Worm (Caenorhabditis elegans) whole organism, L1 larva: ENCODE results near the gene F18A11.3.

Source experiments
- aha-1 ChIP-seq: fragments of 150-350 bp; optimal IDR thresholded peaks from 2 replicates; lab custom pipeline; 2014; ENCODE audit warnings: missing biosample characterization, missing genetic modification characterization
- blmp-1 ChIP-seq: fragments of 150-350 bp; optimal IDR thresholded peaks from 2 replicates; lab custom pipeline; 2014; ENCODE audit warnings: missing biosample characterization, missing genetic modification characterization
- ceh-8 ChIP-seq: fragments of 200-800 bp; sonication (Bioruptor generic); optimal IDR thresholded peaks from 2 replicates; lab custom pipeline; 2018; ENCODE audit warnings: mild to moderate bottlenecking, missing genetic modification characterization, moderate library complexity, missing compliant biosample characterization
- ceh-82 ChIP-seq, 3 experiments: fragments of 150-350 bp in 1 of 3; sonication (generic microtip) in 2 of 3; optimal IDR thresholded peaks; 2 replicates each; lab custom pipeline; 2014 to 2017; ENCODE audit warnings: missing biosample characterization in 3 of 3, missing genetic modification characterization in 3 of 3
- ceh-88 ChIP-seq: fragments of 200-800 bp; sonication (Bioruptor generic); IDR thresholded peaks from 2 replicates; pipeline ENCODE4 v1.3.6; 2022; ENCODE audit warnings: missing genetic modification characterization, missing compliant biosample characterization
- ceh-90 ChIP-seq: sonication (generic microtip); optimal IDR thresholded peaks from 2 replicates; lab custom pipeline; 2016; ENCODE audit warnings: missing genetic modification characterization, missing compliant biosample characterization
- dpl-1 ChIP-seq, 3 experiments: fragments of 150-350 bp in 2 of 3; sonication (generic microtip) in 1 of 3; optimal IDR thresholded peaks; 2 replicates each; lab custom pipeline; 2014 to 2017; ENCODE audit warnings: missing biosample characterization in 3 of 3, missing genetic modification characterization in 3 of 3, missing genetic modification reagents in 3 of 3
- efl-1 ChIP-seq, 4 experiments: fragments of 150-350 bp; optimal IDR thresholded peaks in 3 of 4; peaks in 1 of 4; 1 replicate in 1 of 4; 2 replicates in 3 of 4; lab custom pipeline; 2014; ENCODE audit warnings: missing biosample characterization in 2 of 4, missing genetic modification characterization in 2 of 4, missing genetic modification reagents in 2 of 4
- egl-27 ChIP-seq, 2 experiments: fragments of 150-350 bp in 1 of 2; sonication (generic microtip); optimal IDR thresholded peaks; 3 replicates each; lab custom pipeline; 2017 to 2018; ENCODE audit warnings: missing biosample characterization in 2 of 2, missing genetic modification characterization in 2 of 2, missing genetic modification reagents in 2 of 2
- elt-3 ChIP-seq, 6 experiments: fragments of 150-350 bp in 1 of 6; sonication (generic microtip); optimal IDR thresholded peaks; 2 replicates each; lab custom pipeline; 2017 to 2018; ENCODE audit warnings: missing biosample characterization in 6 of 6, missing genetic modification characterization in 6 of 6, inconsistent platforms in 1 of 6
- fkh-10 ChIP-seq: sonication (generic microtip); optimal IDR thresholded peaks from 2 replicates; lab custom pipeline; 2017; ENCODE audit warnings: missing biosample characterization, missing genetic modification reagents, missing genetic modification characterization
- grh-1 ChIP-seq: fragments of 200-800 bp; sonication (Bioruptor generic); IDR thresholded peaks from 2 replicates; pipeline ENCODE4 v1.3.6; 2022; ENCODE audit warnings: missing genetic modification reagents, missing genetic modification characterization, missing compliant biosample characterization
- hpl-2 ChIP-seq: fragments of 150-350 bp; optimal IDR thresholded peaks from 2 replicates; lab custom pipeline; 2014; ENCODE audit warnings: missing biosample characterization, missing genetic modification reagents, missing genetic modification characterization
- irx-1 ChIP-seq: sonication (generic microtip); optimal IDR thresholded peaks from 2 replicates; lab custom pipeline; 2016; ENCODE audit warnings: missing genetic modification characterization, missing compliant biosample characterization
- isw-1 ChIP-seq: fragments of 200-800 bp; sonication (Bioruptor generic); IDR thresholded peaks from 2 replicates; pipeline ENCODE4 v1.3.6; 2022; ENCODE audit warnings: missing genetic modification characterization, missing compliant biosample characterization
- jun-1 ChIP-seq: fragments of 150-350 bp; optimal IDR thresholded peaks from 2 replicates; lab custom pipeline; 2014; ENCODE audit warnings: missing biosample characterization, missing genetic modification reagents, missing genetic modification characterization
- lin-14 ChIP-seq: fragments of 200-800 bp; sonication (Bioruptor generic); optimal IDR thresholded peaks from 2 replicates; lab custom pipeline; 2018; ENCODE audit warnings: mild to moderate bottlenecking, missing genetic modification characterization, moderate library complexity, missing compliant biosample characterization
- lin-35 ChIP-seq, 2 experiments: fragments of 150-350 bp; optimal IDR thresholded peaks; 2 replicates each; lab custom pipeline; 2014; ENCODE audit warnings: missing biosample characterization in 2 of 2, missing genetic modification characterization in 2 of 2, missing genetic modification reagents in 2 of 2
- lin-39 ChIP-seq: fragments of 150-350 bp; optimal IDR thresholded peaks from 2 replicates; lab custom pipeline; 2014; ENCODE audit warnings: missing biosample characterization, missing genetic modification reagents, missing genetic modification characterization
- mep-1 ChIP-seq: fragments of 150-350 bp; optimal IDR thresholded peaks from 2 replicates; lab custom pipeline; 2014; ENCODE audit warnings: missing biosample characterization, missing genetic modification characterization
- nhr-11 ChIP-seq: fragments of 150-350 bp; optimal IDR thresholded peaks from 2 replicates; lab custom pipeline; 2014; ENCODE audit warnings: missing biosample characterization, missing genetic modification characterization
- nhr-12 ChIP-seq: sonication (generic microtip); optimal IDR thresholded peaks from 2 replicates; lab custom pipeline; 2017; ENCODE audit warnings: missing biosample characterization, missing genetic modification characterization
- nhr-19 ChIP-seq: fragments of 200-800 bp; sonication (Bioruptor generic); conservative IDR thresholded peaks from 2 replicates; pipeline ENCODE4 v1.3.6; 2022; ENCODE audit warnings: missing genetic modification characterization, missing compliant biosample characterization
- nhr-20 ChIP-seq: sonication (generic microtip); optimal IDR thresholded peaks from 2 replicates; lab custom pipeline; 2016; ENCODE audit warnings: mild to moderate bottlenecking, missing genetic modification characterization, missing compliant biosample characterization
- nhr-76 ChIP-seq: sonication (generic microtip); optimal IDR thresholded peaks from 2 replicates; lab custom pipeline; 2017; ENCODE audit warnings: missing biosample characterization, missing genetic modification characterization
- nhr-85 ChIP-seq: sonication (generic microtip); peaks from one replicate; lab custom pipeline; 2016; ENCODE audit warnings: missing genetic modification characterization, inconsistent platforms, missing compliant biosample characterization
- nhr-90 ChIP-seq: sonication (generic microtip); optimal IDR thresholded peaks from 2 replicates; lab custom pipeline; 2016; ENCODE audit warnings: mild to moderate bottlenecking, missing genetic modification characterization, missing compliant biosample characterization; ENCODE audit not compliant: poor library complexity
- pqm-1 ChIP-seq: sonication (generic microtip); optimal IDR thresholded peaks from 3 replicates; lab custom pipeline; 2017; ENCODE audit warnings: missing biosample characterization, missing genetic modification characterization
- rnt-1 ChIP-seq: sonication (generic microtip); optimal IDR thresholded peaks from 2 replicates; lab custom pipeline; 2016; ENCODE audit warnings: mild to moderate bottlenecking, missing genetic modification characterization, moderate library complexity, missing compliant biosample characterization
- snu-23 ChIP-seq: sonication (generic microtip); optimal IDR thresholded peaks from 2 replicates; lab custom pipeline; 2016; ENCODE audit warnings: missing genetic modification characterization, missing compliant biosample characterization
- swsn-7 ChIP-seq: sonication (generic microtip); optimal IDR thresholded peaks from 2 replicates; lab custom pipeline; 2016; ENCODE audit warnings: missing genetic modification characterization, missing compliant biosample characterization
- unc-130 ChIP-seq: fragments of 150-350 bp; optimal IDR thresholded peaks from 2 replicates; lab custom pipeline; 2017; ENCODE audit warnings: missing biosample characterization, missing genetic modification characterization, inconsistent platforms
- unc-86 ChIP-seq: sonication (generic microtip); optimal IDR thresholded peaks from 2 replicates; lab custom pipeline; 2016; ENCODE audit warnings: missing genetic modification characterization, missing compliant biosample characterization
- unc-98 ChIP-seq: fragments of 200-800 bp; sonication (Bioruptor generic); IDR thresholded peaks from 2 replicates; pipeline ENCODE4 v1.3.6; 2022; ENCODE audit warnings: missing genetic modification characterization, missing compliant biosample characterization
- zip-4 ChIP-seq: fragments of 200-800 bp; sonication (Bioruptor generic); optimal IDR thresholded peaks from 2 replicates; lab custom pipeline; 2018; ENCODE audit warnings: mild to moderate bottlenecking, missing genetic modification characterization, moderate library complexity, missing compliant biosample characterization
- ztf-11 ChIP-seq, 2 experiments: sonication (generic microtip); optimal IDR thresholded peaks; 2 replicates each; lab custom pipeline; 2016 to 2017; ENCODE audit warnings: missing genetic modification characterization in 2 of 2, missing biosample characterization in 1 of 2, missing compliant biosample characterization in 1 of 2

Gene F18A11.3

ce11 chrII:13030051-13030437 is 6.6 kb downstream of the F18A11.3 start:
- TF ChIP-seq nhr-12 (tag; lab: Kevin White, UChicago), result no peak
- TF ChIP-seq pqm-1, result no peak
- TF ChIP-seq lin-14, result peak; percentile 13
- no peak for TF ChIP-seq egl-27 (tag; optimal IDR thresholded peaks at IDR 0.05; lab: Kevin White, UChicago)
- no peak for TF ChIP-seq jun-1 (tag; lab: Kevin White, UChicago)
- no peak for TF ChIP-seq hpl-2 (GFP tag; lab: Kevin White, UChicago)

- TF ChIP-seq blmp-1 (tag; lab: Kevin White, UChicago), result peak; percentile 39
- TF ChIP-seq mep-1 (tag; lab: Kevin White, UChicago), result peak; percentile 39
- TF ChIP-seq lin-14, result peak; percentile 31
- no peak for TF ChIP-seq aha-1 (tag; lab: Kevin White, UChicago)
- TF ChIP-seq efl-1 (optimal IDR thresholded peaks at IDR 0.05; lab: Kevin White, UChicago), result no peak
- peak in 1 of 2 experiments; percentile 89 for TF ChIP-seq efl-1 (GFP tag; optimal IDR thresholded peaks at IDR 0.05 in 1 of 2; lab: Kevin White, UChicago)
- TF ChIP-seq rnt-1 (tag; lab: Kevin White, UChicago), result peak; percentile 18
- TF ChIP-seq ceh-8 (GFP tag; lab: Kevin White, UChicago), result no peak
- TF ChIP-seq elt-3 (tag; optimal IDR thresholded peaks at IDR 0.05; lab: Kevin White, UChicago), result peak in 1 of 6 experiments; percentile 44
- peak; percentile 77 for TF ChIP-seq nhr-85 (tag; lab: Kevin White, UChicago)
Measured at ce11 chrII:13029290-13030050, 7.2 kb downstream of the F18A11.3 start.

- TF ChIP-seq dpl-1 (GFP tag; optimal IDR thresholded peaks at IDR 0.05; lab: Kevin White, UChicago), result peak in 1 of 3 experiments; percentile 1
- TF ChIP-seq lin-35 (GFP tag; optimal IDR thresholded peaks at IDR 0.05; lab: Kevin White, UChicago), result peak in 1 of 2 experiments; percentile 6
- TF ChIP-seq blmp-1 (tag; lab: Kevin White, UChicago), result peak; percentile 40
- no peak for TF ChIP-seq ceh-8 (GFP tag; lab: Kevin White, UChicago)
- no peak for TF ChIP-seq zip-4 (GFP tag; lab: Kevin White, UChicago)
- peak; percentile 19 for TF ChIP-seq lin-14
Measured at ce11 chrII:13025794-13026412, 10.7 kb downstream of the F18A11.3 start, which contains the start of gene max-2. Gene max-2 (minus strand): TSS chrII:13025844.

ce11 chrII:13023518-13023917 is 13.1 kb downstream of the F18A11.3 start:
- TF ChIP-seq ceh-90 (tag; lab: Kevin White, UChicago) (no peak), lin-14 (no peak), nhr-76 (tag; lab: Kevin White, UChicago) (no peak), unc-130 (tag; lab: Kevin White, UChicago) (no peak), nhr-12 (tag; lab: Kevin White, UChicago) (no peak), ztf-11 (tag; optimal IDR thresholded peaks at IDR 0.05; lab: Kevin White, UChicago) (no peak), efl-1 (optimal IDR thresholded peaks at IDR 0.05; lab: Kevin White, UChicago) (no peak), efl-1 (GFP tag; optimal IDR thresholded peaks at IDR 0.05 in 1 of 2; lab: Kevin White, UChicago) (peak in 1 of 2 experiments; percentile 82), fkh-10 (GFP tag; lab: Kevin White, UChicago) (no peak), nhr-11 (no peak)

ce11 chrII:13022555-13022954 is 14.1 kb downstream of the F18A11.3 start:
- TF ChIP-seq efl-1 (optimal IDR thresholded peaks at IDR 0.05; lab: Kevin White, UChicago) (no peak), efl-1 (GFP tag; optimal IDR thresholded peaks at IDR 0.05 in 1 of 2; lab: Kevin White, UChicago) (peak in 1 of 2 experiments; percentile 4), nhr-20 (no peak), blmp-1 (tag; lab: Kevin White, UChicago) (peak; percentile 76)

- TF ChIP-seq efl-1 (optimal IDR thresholded peaks at IDR 0.05; lab: Kevin White, UChicago) (peak; percentile 19 to 47), efl-1 (GFP tag; optimal IDR thresholded peaks at IDR 0.05 in 1 of 2; lab: Kevin White, UChicago) (peak; percentile 25 to 80), isw-1 (GFP tag; lab: Robert Waterston, UW) (peak; percentile 80), ceh-88 (GFP tag; lab: Robert Waterston, UW) (peak; percentile 69), dpl-1 (GFP tag; optimal IDR thresholded peaks at IDR 0.05; lab: Kevin White, UChicago) (peak in 2 of 3 experiments; percentile 0 to 14), nhr-19 (peak; percentile 90), nhr-11 (peak; percentile 18), ceh-82 (tag; optimal IDR thresholded peaks at IDR 0.05; lab: Kevin White, UChicago) (peak; percentile 2 to 55 (median 37)), unc-98 (GFP tag; lab: Robert Waterston, UW) (peak; percentile 61), irx-1 (tag; lab: Kevin White, UChicago) (peak; percentile 52), nhr-90 (tag; lab: Kevin White, UChicago) (peak; percentile 66), unc-86 (tag; lab: Kevin White, UChicago) (peak; percentile 63), swsn-7 (tag; lab: Kevin White, UChicago) (peak; percentile 97), jun-1 (tag; lab: Kevin White, UChicago) (peak; percentile 19), mep-1 (tag; lab: Kevin White, UChicago) (peak; percentile 22), ceh-8 (GFP tag; lab: Kevin White, UChicago) (peak; percentile 57), lin-35 (GFP tag; optimal IDR thresholded peaks at IDR 0.05; lab: Kevin White, UChicago) (peak; percentile 6 to 32), grh-1 (GFP tag; lab: Robert Waterston, UW) (peak; percentile 94), nhr-85 (tag; lab: Kevin White, UChicago) (peak; percentile 83), lin-39 (tag; lab: Kevin White, UChicago) (peak; percentile 10), snu-23 (GFP tag; lab: Kevin White, UChicago) (peak; percentile 51)
Measured at ce11 chrII:13016381-13016780, 20.3 kb downstream of the F18A11.3 start.
